Worm (Caenorhabditis elegans) whole organism, late embryonic: ENCODE data around the gene kat-1.

ENCODE experiments used
- ama-1 ChIP-seq: fragments of 150-350 bp; optimal IDR thresholded peaks from 2 replicates; lab custom pipeline; 2014
- ceh-24 ChIP-seq: sonication (generic microtip); optimal IDR thresholded peaks from 2 replicates; lab custom pipeline; 2016; ENCODE audit warnings: mild to moderate bottlenecking, missing genetic modification characterization, missing compliant biosample characterization
- ceh-30 ChIP-seq: fragments of 150-350 bp; optimal IDR thresholded peaks from 2 replicates; lab custom pipeline; 2014; ENCODE audit warnings: missing biosample characterization, missing genetic modification characterization
- ceh-6 ChIP-seq: fragments of 200-800 bp; sonication (Bioruptor generic); optimal IDR thresholded peaks from 2 replicates; lab custom pipeline; 2018; ENCODE audit warnings: mild to moderate bottlenecking, missing genetic modification characterization, missing compliant biosample characterization
- dmd-4 ChIP-seq: sonication (generic microtip); optimal IDR thresholded peaks from 2 replicates; lab custom pipeline; 2016; ENCODE audit warnings: borderline replicate concordance, missing genetic modification characterization, missing compliant biosample characterization
- dve-1 ChIP-seq: sonication (generic microtip); optimal IDR thresholded peaks from 2 replicates; lab custom pipeline; 2017; ENCODE audit warnings: antibody characterized with exemption, mild to moderate bottlenecking, missing genetic modification characterization, missing compliant biosample characterization
- elt-2 ChIP-seq: sonication (generic microtip); optimal IDR thresholded peaks from 2 replicates; lab custom pipeline; 2016; ENCODE audit warnings: missing genetic modification reagents, missing genetic modification characterization, missing compliant biosample characterization
- lim-6 ChIP-seq: sonication (generic microtip); optimal IDR thresholded peaks from 2 replicates; lab custom pipeline; 2016; ENCODE audit warnings: missing genetic modification characterization, missing compliant biosample characterization
- lin-11 ChIP-seq: fragments of 200-800 bp; sonication (Bioruptor generic); optimal IDR thresholded peaks from 2 replicates; lab custom pipeline; 2018; ENCODE audit warnings: mild to moderate bottlenecking, missing genetic modification characterization, missing compliant biosample characterization
- nfya-1 ChIP-seq: sonication (generic microtip); optimal IDR thresholded peaks from 2 replicates; lab custom pipeline; 2017; ENCODE audit warnings: missing genetic modification characterization, mild to moderate bottlenecking, missing compliant biosample characterization, antibody characterized with exemption, moderate library complexity
- nhr-11 ChIP-seq: fragments of 150-350 bp; optimal IDR thresholded peaks from 2 replicates; lab custom pipeline; 2014; ENCODE audit warnings: missing biosample characterization, missing genetic modification characterization
- pqm-1 ChIP-seq: sonication (generic microtip); optimal IDR thresholded peaks from 2 replicates; lab custom pipeline; 2016; ENCODE audit warnings: missing genetic modification characterization, missing compliant biosample characterization
- unc-55 ChIP-seq: sonication (generic microtip); optimal IDR thresholded peaks from 2 replicates; lab custom pipeline; 2017; ENCODE audit warnings: missing biosample characterization, missing genetic modification reagents, missing genetic modification characterization
- ztf-16 ChIP-seq: sonication (generic microtip); optimal IDR thresholded peaks from 2 replicates; lab custom pipeline; 2017; ENCODE audit warnings: missing genetic modification characterization, missing compliant biosample characterization

ce11 chrII:7069866-7070265 lies 3.7 kb upstream of the kat-1 start, which contains the start of gene him-14:
- TF ChIP-seq ceh-6 (no peak), dve-1 (tag; lab: Kevin White, UChicago) (no peak), nhr-11 (tag; lab: Kevin White, UChicago) (no peak), pqm-1 (no peak), ztf-16 (no peak), ceh-30 (tag; lab: Kevin White, UChicago) (no peak), unc-55 (GFP tag; lab: Kevin White, UChicago) (no peak), nfya-1 (tag; lab: Kevin White, UChicago) (no peak), elt-2 (tag; lab: Kevin White, UChicago) (no peak), lim-6 (tag; lab: Kevin White, UChicago) (no peak), lin-11 (no peak), ama-1 (lab: Kevin White, UChicago) (no peak), dmd-4 (tag; lab: Kevin White, UChicago) (no peak), ceh-24 (tag; lab: Kevin White, UChicago) (no peak)
